Fruit fly (Drosophila melanogaster) whole organism, embryonic: ENCODE data around the gene CG14357.
A peak's percentile ranks its signal among the peaks of the same experiment; 100 is the strongest.

Source experiments
- Abd-B ChIP-seq: fragments of 200-800 bp; sonication (Bioruptor generic); optimal IDR thresholded peaks from 2 replicates; lab custom pipeline; 2018; ENCODE audit warnings: missing biosample characterization, mild to moderate bottlenecking, missing genetic modification characterization, moderate library complexity
- Awh ChIP-seq: fragments of 200-800 bp; sonication (Bioruptor generic); IDR thresholded peaks from 2 replicates; pipeline ENCODE4, ENCODE4 v1.3.6; 2022; ENCODE audit warnings: missing biosample characterization, missing genetic modification characterization
- CG10321 ChIP-seq: fragments of 200-800 bp; sonication (Bioruptor generic); IDR thresholded peaks from 2 replicates; pipeline ENCODE4 v1.3.6; 2022; ENCODE audit warnings: missing biosample characterization, missing genetic modification characterization
- CG10431 ChIP-seq: fragments of 200-800 bp; sonication (Bioruptor generic); optimal IDR thresholded peaks from 3 replicates; lab custom pipeline; 2018; ENCODE audit warnings: missing biosample characterization, mild to moderate bottlenecking, missing genetic modification characterization
- CG10959 ChIP-seq: fragments of 200-800 bp; sonication (Bioruptor generic); IDR thresholded peaks from 2 replicates; pipeline ENCODE4 v1.3.6; 2022; ENCODE audit warnings: missing biosample characterization, missing genetic modification characterization
- CG11504 ChIP-seq: fragments of 200-800 bp; sonication (Bioruptor generic); optimal IDR thresholded peaks from 3 replicates; lab custom pipeline; 2019; ENCODE audit warnings: missing biosample characterization, mild to moderate bottlenecking, missing genetic modification characterization, moderate library complexity
- CG13296 ChIP-seq: fragments of 200-800 bp; sonication (Bioruptor generic); optimal IDR thresholded peaks from 3 replicates; lab custom pipeline; 2018; ENCODE audit warnings: missing biosample characterization, mild to moderate bottlenecking, missing genetic modification characterization
- CG13775 ChIP-seq: fragments of 200-800 bp; sonication (Bioruptor generic); optimal IDR thresholded peaks from 3 replicates; lab custom pipeline; 2017; ENCODE audit warnings: missing biosample characterization, mild to moderate bottlenecking, missing genetic modification characterization
- CG15073 ChIP-seq: fragments of 200-800 bp; sonication (Bioruptor generic); optimal IDR thresholded peaks from 2 replicates; lab custom pipeline; 2016; ENCODE audit warnings: missing biosample characterization, missing genetic modification characterization
- CG15514 ChIP-seq: fragments of 200-800 bp; sonication (Bioruptor generic); optimal IDR thresholded peaks from 3 replicates; lab custom pipeline; 2017; ENCODE audit warnings: missing biosample characterization, missing genetic modification characterization, mild to moderate bottlenecking, moderate library complexity, missing genetic modification reagents
- CG17612 ChIP-seq: fragments of 200-800 bp; sonication (Bioruptor generic); IDR thresholded peaks from 2 replicates; pipeline ENCODE4 v1.3.6; 2022; ENCODE audit warnings: missing biosample characterization, missing genetic modification characterization
- CG18011 ChIP-seq: fragments of 200-800 bp; sonication (Bioruptor generic); optimal IDR thresholded peaks from 2 replicates; lab custom pipeline; 2017; ENCODE audit warnings: missing biosample characterization, missing genetic modification characterization, mild to moderate bottlenecking, moderate library complexity, missing genotype
- CG3163 ChIP-seq: fragments of 200-800 bp; sonication (Bioruptor generic); optimal IDR thresholded peaks from 3 replicates; lab custom pipeline; 2016; ENCODE audit warnings: missing biosample characterization, missing genetic modification characterization
- CG33213 ChIP-seq: fragments of 200-800 bp; sonication (Bioruptor generic); optimal IDR thresholded peaks from 3 replicates; lab custom pipeline; 2016; ENCODE audit warnings: missing biosample characterization, missing genetic modification characterization
- CG34376 ChIP-seq: fragments of 200-800 bp; sonication (Bioruptor generic); optimal IDR thresholded peaks from 2 replicates; lab custom pipeline; 2018; ENCODE audit warnings: missing biosample characterization, mild to moderate bottlenecking, missing genetic modification characterization
- CG4404 ChIP-seq: fragments of 200-800 bp; sonication (Bioruptor generic); IDR thresholded peaks from 2 replicates; pipeline ENCODE4 v1.3.6; 2022; ENCODE audit warnings: missing biosample characterization, missing genetic modification characterization
- CG4707 ChIP-seq: fragments of 200-800 bp; sonication (Bioruptor generic); optimal IDR thresholded peaks from 2 replicates; lab custom pipeline; 2018; ENCODE audit warnings: missing biosample characterization, mild to moderate bottlenecking, missing genetic modification characterization, moderate library complexity
- CG5953 ChIP-seq: fragments of 200-800 bp; sonication (Bioruptor generic); IDR thresholded peaks from 2 replicates; pipeline ENCODE4 v1.3.6; 2022; ENCODE audit warnings: missing biosample characterization, missing genetic modification characterization
- CG7556 ChIP-seq: fragments of 200-800 bp; sonication (Bioruptor generic); optimal IDR thresholded peaks from 2 replicates; lab custom pipeline; 2017; ENCODE audit warnings: missing biosample characterization, mild to moderate bottlenecking, missing genetic modification characterization
- CG9876 ChIP-seq: fragments of 200-800 bp; sonication (Bioruptor generic); optimal IDR thresholded peaks from 2 replicates; lab custom pipeline; 2016; ENCODE audit warnings: missing biosample characterization, missing genetic modification characterization
- Dip2 ChIP-seq: fragments of 200-800 bp; sonication (Bioruptor generic); IDR thresholded peaks from 2 replicates; pipeline ENCODE4 v1.3.6; 2022; ENCODE audit warnings: missing biosample characterization, missing genetic modification characterization
- Dll ChIP-seq: fragments of 200-800 bp; sonication (Bioruptor generic); IDR thresholded peaks from 4 replicates; pipeline ENCODE4 v1.3.6; 2022; ENCODE audit warnings: missing biosample characterization, missing genetic modification characterization; ENCODE audit not compliant: partially characterized antibody
- Fer2 ChIP-seq: fragments of 200-800 bp; sonication (Bioruptor generic); optimal IDR thresholded peaks from 2 replicates; lab custom pipeline; 2018; ENCODE audit warnings: missing biosample characterization, mild to moderate bottlenecking, missing genetic modification characterization, moderate library complexity
- GATAe ChIP-seq: fragments of 200-800 bp; sonication (Bioruptor generic); conservative IDR thresholded peaks from 2 replicates; pipeline ENCODE4 v1.3.6; 2022; ENCODE audit warnings: missing biosample characterization, missing genetic modification characterization
- H2.0 ChIP-seq: fragments of 200-800 bp; sonication (Bioruptor generic); IDR thresholded peaks from 2 replicates; pipeline ENCODE4 v1.3.6; 2022; ENCODE audit warnings: missing biosample characterization, missing genetic modification characterization
- HmgD ChIP-seq: fragments of 200-800 bp; sonication (Bioruptor generic); optimal IDR thresholded peaks from 3 replicates; lab custom pipeline; 2016; ENCODE audit warnings: missing biosample characterization, missing genetic modification characterization
- Hsf ChIP-seq: fragments of 200-800 bp; sonication (Bioruptor generic); optimal IDR thresholded peaks from 3 replicates; lab custom pipeline; 2016; ENCODE audit warnings: missing biosample characterization, missing genetic modification characterization
- Lpt ChIP-seq: fragments of >200 bp; optimal IDR thresholded peaks from 2 replicates; lab custom pipeline; 2018; ENCODE audit warnings: missing biosample characterization, missing genetic modification characterization
- Med ChIP-seq: fragments of 200-800 bp; sonication (Bioruptor generic); peaks from one replicate; lab custom pipeline; 2016; ENCODE audit warnings: missing biosample characterization, missing genetic modification characterization, mild to moderate bottlenecking, inconsistent platforms, moderate library complexity
- NK7.1 ChIP-seq: fragments of 200-800 bp; sonication (Bioruptor generic); optimal IDR thresholded peaks from 3 replicates; lab custom pipeline; 2016; ENCODE audit warnings: missing biosample characterization, missing genetic modification characterization
- Neu2 ChIP-seq: fragments of 200-800 bp; sonication (Bioruptor generic); optimal IDR thresholded peaks from 3 replicates; lab custom pipeline; 2016; ENCODE audit warnings: missing biosample characterization, missing genetic modification characterization, borderline replicate concordance
- Nf-YC ChIP-seq: fragments of 200-800 bp; optimal IDR thresholded peaks from 3 replicates; lab custom pipeline; 2019; ENCODE audit warnings: missing biosample characterization, mild to moderate bottlenecking, missing genetic modification characterization, moderate library complexity
- Xbp1 ChIP-seq: fragments of 200-800 bp; sonication (Bioruptor generic); optimal IDR thresholded peaks from 3 replicates; lab custom pipeline; 2016; ENCODE audit warnings: missing biosample characterization, mild to moderate bottlenecking, missing genetic modification characterization
- Xrp1 ChIP-seq: fragments of 200-800 bp; sonication (Bioruptor generic); IDR thresholded peaks from 2 replicates; pipeline ENCODE4 v1.3.6; 2022; ENCODE audit warnings: missing biosample characterization, missing genetic modification characterization
- ab ChIP-seq: fragments of 200-800 bp; sonication (Bioruptor generic); optimal IDR thresholded peaks from 2 replicates; lab custom pipeline; 2016; ENCODE audit warnings: missing biosample characterization, missing genetic modification characterization
- br ChIP-seq: fragments of >200 bp; optimal IDR thresholded peaks from 2 replicates; lab custom pipeline; 2017
- chm ChIP-seq: fragments of 200-800 bp; sonication (Bioruptor generic); IDR thresholded peaks from 2 replicates; pipeline ENCODE4 v1.3.6; 2022; ENCODE audit warnings: missing biosample characterization, missing genetic modification characterization
- fd96Cb ChIP-seq: fragments of 200-800 bp; sonication (Bioruptor generic); optimal IDR thresholded peaks from 2 replicates; lab custom pipeline; 2018; ENCODE audit warnings: missing biosample characterization, mild to moderate bottlenecking, missing genetic modification characterization, moderate library complexity
- gem ChIP-seq: fragments of 200-800 bp; sonication (Bioruptor generic); optimal IDR thresholded peaks from 2 replicates; lab custom pipeline; 2019; ENCODE audit warnings: missing biosample characterization, mild to moderate bottlenecking, missing genetic modification characterization, moderate library complexity
- hbn ChIP-seq: fragments of 200-800 bp; sonication (Bioruptor generic); IDR thresholded peaks from 2 replicates; pipeline ENCODE4 v1.3.6; 2022; ENCODE audit warnings: missing biosample characterization, missing genetic modification characterization; ENCODE audit not compliant: partially characterized antibody
- jumu ChIP-seq: fragments of 200-800 bp; sonication (Bioruptor generic); optimal IDR thresholded peaks from 3 replicates; lab custom pipeline; 2016; ENCODE audit warnings: missing biosample characterization, missing genetic modification characterization
- ken ChIP-seq: fragments of 200-800 bp; sonication (Bioruptor generic); IDR thresholded peaks from 3 replicates; pipeline ENCODE4 v1.3.6; 2022; ENCODE audit warnings: missing biosample characterization, missing genetic modification characterization
- pfk ChIP-seq: fragments of 200-800 bp; sonication (Bioruptor generic); optimal IDR thresholded peaks from 2 replicates; lab custom pipeline; 2018; ENCODE audit warnings: missing biosample characterization, mild to moderate bottlenecking, missing genetic modification characterization, moderate library complexity
- phol ChIP-seq: fragments of 200-800 bp; sonication (Bioruptor generic); optimal IDR thresholded peaks from 3 replicates; lab custom pipeline; 2018; ENCODE audit warnings: missing biosample characterization, mild to moderate bottlenecking, missing genetic modification characterization, moderate library complexity
- pzg ChIP-seq: fragments of 200-800 bp; sonication (Bioruptor generic); optimal IDR thresholded peaks from 3 replicates; lab custom pipeline; 2018; ENCODE audit warnings: missing biosample characterization, mild to moderate bottlenecking, missing genetic modification characterization, moderate library complexity
- sisA ChIP-seq: fragments of 200-800 bp; sonication (Bioruptor generic); IDR thresholded peaks from 2 replicates; pipeline ENCODE4 v1.3.6; 2022; ENCODE audit warnings: missing biosample characterization, missing genetic modification characterization
- sr ChIP-seq: fragments of 200-800 bp; sonication (Bioruptor generic); IDR thresholded peaks from 3 replicates; pipeline ENCODE4 v1.3.6; 2022; ENCODE audit warnings: missing biosample characterization, missing genetic modification characterization
- ttk ChIP-seq: fragments of 200-800 bp; sonication (Bioruptor generic); IDR thresholded peaks from 2 replicates; pipeline ENCODE4 v2.1.2; 2022; ENCODE audit warnings: missing biosample characterization, missing genetic modification characterization
- vfl ChIP-seq: fragments of 200-800 bp; sonication (Bioruptor generic); optimal IDR thresholded peaks from 2 replicates; lab custom pipeline; 2016; ENCODE audit warnings: missing biosample characterization, missing genetic modification characterization
- wek ChIP-seq: fragments of 200-800 bp; sonication (Bioruptor generic); optimal IDR thresholded peaks from 3 replicates; lab custom pipeline; 2018; ENCODE audit warnings: missing biosample characterization, mild to moderate bottlenecking, missing genetic modification characterization, moderate library complexity

Gene CG14357

dm6 chr3R:14125479-14126121 lies 13.6 kb upstream of the CG14357 start, which contains the start of the genes 140up and Polr2B (continued):
- TF ChIP-seq Abd-B (GFP tag; lab: Kevin White, UChicago) (peak; percentile 95), hbn (no peak), Dip2 (GFP tag; lab: Robert Waterston, UW) (peak; percentile 44; the same call in 1 of the 2 replicates), H2.0 (GFP tag; lab: Robert Waterston, UW) (peak; percentile 87), GATAe (GFP tag; lab: Robert Waterston, UW) (peak; percentile 83), wek (no peak), CG33213 (GFP tag; lab: Kevin White, UChicago) (peak; percentile 70), Dll (GFP tag; lab: Robert Waterston, UW) (0 out of 4 replicates have a peak, but pooled peaks have one; percentile 27), Neu2 (no peak), CG4707 (peak; percentile 15), CG4404 (GFP tag; lab: Robert Waterston, UW) (peak; percentile 91), CG15514 (GFP tag; lab: Kevin White, UChicago) (peak; percentile 82), Fer2 (tag; lab: Kevin White, UChicago) (peak; percentile 92), CG17612 (GFP tag; lab: Robert Waterston, UW) (peak; percentile 89), gem (tag; lab: Kevin White, UChicago) (peak; percentile 97), CG15073 (peak; percentile 67), phol (peak; percentile 94), Hsf (peak; percentile 87), Med (GFP tag; lab: Kevin White, UChicago) (peak; percentile 96), CG7556 (GFP tag; lab: Kevin White, UChicago) (peak; percentile 92), CG10959 (peak; percentile 78), ttk (GFP tag; lab: Robert Waterston, UW) (peak; percentile 89), CG10431 (peak; percentile 77), CG3163 (GFP tag; lab: Kevin White, UChicago) (peak; percentile 23), ab (GFP tag; lab: Kevin White, UChicago) (peak; percentile 62), CG10321 (GFP tag; lab: Robert Waterston, UW) (peak; percentile 48), jumu (GFP tag; lab: Kevin White, UChicago) (peak; percentile 76), Xbp1 (GFP tag; lab: Kevin White, UChicago) (peak; percentile 96), ken (GFP tag; lab: Robert Waterston, UW) (peak; percentile 92; the same call in 2 of the 3 replicates), Nf-YC (peak; percentile 86), sisA (GFP tag; lab: Robert Waterston, UW) (peak; percentile 93), Lpt (GFP tag; lab: Kevin White, UChicago) (no peak), fd96Cb (peak; percentile 89), br (lab: Kevin White, UChicago) (no peak), CG18011 (GFP tag; lab: Kevin White, UChicago) (peak; percentile 83), CG13296 (peak; percentile 89), NK7.1 (GFP tag; lab: Kevin White, UChicago) (peak; percentile 36), sr (peak; percentile 44; the same call in 1 of the 3 replicates), CG11504 (tag; lab: Kevin White, UChicago) (peak; percentile 92), Awh (GFP tag; lab: Robert Waterston, UW) (peak; percentile 89), vfl (GFP tag; lab: Kevin White, UChicago) (peak; percentile 78), CG34376 (GFP tag; lab: Kevin White, UChicago) (peak; percentile 90), pzg (peak; percentile 43), CG5953 (peak; percentile 59), CG13775 (GFP tag; lab: Kevin White, UChicago) (peak; percentile 95), chm (GFP tag; lab: Robert Waterston, UW) (0 out of 2 replicates have a peak, but pooled peaks have one; percentile 43), Xrp1 (GFP tag; lab: Robert Waterston, UW) (peak; percentile 97), pfk (GFP tag; lab: Kevin White, UChicago) (no peak), CG9876 (GFP tag; lab: Kevin White, UChicago) (peak; percentile 55), HmgD (GFP tag; lab: Kevin White, UChicago) (peak; percentile 58)
